Worm (Caenorhabditis elegans): ENCODE results near the gene F39B3.3.
A peak's percentile ranks its signal among the peaks of the same experiment; 100 is the strongest.
"Not testable (repeated sequence)": the region's sequence is repeated elsewhere in the genome, so short reads cannot be mapped to it uniquely, and the experiment has no call there.

The F39B3.3 gene

DNA sequence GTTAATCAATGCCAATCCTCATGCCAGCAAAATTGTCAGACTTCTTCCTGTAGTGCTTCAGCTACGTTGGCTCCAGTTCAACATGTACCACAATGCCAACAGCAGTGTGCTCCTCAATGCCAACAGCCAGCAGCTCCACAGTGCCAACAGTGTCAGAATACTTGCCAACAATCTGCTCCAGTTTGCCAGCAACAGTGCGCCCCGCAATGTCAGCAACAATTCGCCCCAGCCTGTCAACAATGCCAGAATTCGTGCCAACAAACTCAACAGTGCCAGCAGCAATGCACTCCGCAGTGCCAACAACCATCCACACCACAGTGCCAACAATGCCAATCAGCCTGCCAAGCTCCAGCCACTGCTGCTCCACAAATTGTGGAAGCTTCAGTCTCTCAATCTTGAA is 25.1 kb downstream of the F39B3.3 start:
- TF ChIP-seq tlf-1 (GFP tag; optimal IDR thresholded peaks at IDR 0.05) (no peak), zfh-2 (GFP tag; conservative IDR thresholded peaks at IDR 0.05) (peak; percentile 64)

DNA sequence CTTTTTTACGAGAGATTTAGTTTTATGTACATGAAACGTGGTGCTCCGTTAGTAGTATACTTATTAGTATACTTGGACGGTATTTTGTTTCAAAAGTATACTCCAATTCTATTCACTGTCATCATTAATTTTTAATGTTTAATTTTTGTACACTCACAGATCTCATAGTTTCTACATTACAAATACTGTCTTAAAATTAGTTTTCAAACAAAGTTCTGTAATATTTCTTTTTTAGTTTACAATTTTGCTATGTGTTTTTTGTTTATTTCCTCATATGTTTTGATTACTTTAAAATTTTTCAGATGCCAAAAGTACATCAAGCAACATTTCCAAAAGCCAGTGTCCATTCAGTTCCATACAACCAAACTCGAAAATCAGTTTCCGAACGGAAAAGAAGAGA is 28.2 kb downstream of the F39B3.3 start, which contains the start of gene hlh-28:
Gene hlh-28 (plus strand): TSS at position 301 of the 400 bp plus-strand sequence.
- not testable (repeated sequence) for TF ChIP-seq Y56A3A.18 (GFP tag; IDR thresholded peaks at IDR 0.05); die-1 (tag; optimal IDR thresholded peaks at IDR 0.05); attf-6 (GFP tag; IDR thresholded peaks at IDR 0.05)

DNA sequence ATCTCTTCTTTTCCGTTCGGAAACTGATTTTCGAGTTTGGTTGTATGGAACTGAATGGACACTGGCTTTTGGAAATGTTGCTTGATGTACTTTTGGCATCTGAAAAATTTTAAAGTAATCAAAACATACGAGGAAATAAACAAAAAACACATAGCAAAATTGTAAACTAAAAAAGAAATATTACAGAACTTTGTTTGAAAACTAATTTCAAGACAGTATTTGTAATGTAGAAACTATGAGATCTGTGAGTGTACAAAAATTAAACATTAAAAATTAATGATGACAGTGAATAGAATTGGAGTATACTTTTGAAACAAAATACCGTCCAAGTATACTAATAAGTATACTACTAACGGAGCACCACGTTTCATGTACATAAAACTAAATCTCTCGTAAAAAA is 30.4 kb downstream of the F39B3.3 start, which contains the start of gene hlh-29:
Gene hlh-29 (minus strand): TSS at position 101 of the 400 bp plus-strand sequence.
- not testable (repeated sequence) for TF ChIP-seq pha-4 (tag; optimal IDR thresholded peaks at IDR 0.05); F57A8.1 (GFP tag; optimal IDR thresholded peaks at IDR 0.05); ets-4 (GFP tag; optimal IDR thresholded peaks at IDR 0.05)

DNA sequence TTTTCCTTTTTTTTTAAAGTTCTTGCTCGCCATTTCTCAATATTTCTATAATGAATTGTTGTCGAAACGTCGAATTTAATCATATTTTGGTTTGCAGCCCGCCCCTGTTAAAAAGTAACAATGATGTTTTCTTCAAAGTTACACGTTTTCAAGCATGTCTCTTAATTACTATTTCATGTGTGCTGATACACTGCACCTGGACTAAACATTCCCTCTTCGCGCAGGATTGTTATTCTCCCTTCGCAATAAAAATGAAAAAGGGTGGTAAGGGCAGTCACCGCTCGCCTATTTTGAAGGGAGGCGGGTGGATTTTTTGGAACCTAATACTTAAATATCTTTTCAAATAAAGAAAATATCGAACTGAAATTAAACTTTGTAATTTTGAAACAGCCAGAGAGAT is 33.4 kb downstream of the F39B3.3 start:
- peak; percentile 85 for TF ChIP-seq lin-40 (tag; optimal IDR thresholded peaks at IDR 0.05)
- no peak for TF ChIP-seq B0261.1 (tag; optimal IDR thresholded peaks at IDR 0.05)
- peak; percentile 17 for TF ChIP-seq ceh-27 (GFP tag; optimal IDR thresholded peaks at IDR 0.05)
- no peak for TF ChIP-seq tbx-9 (tag; optimal IDR thresholded peaks at IDR 0.05; ENCODE audit: borderline replicate concordance)
- 0 out of 2 replicates have a peak, but pooled peaks have one; percentile 29 for TF ChIP-seq C06A6.2 (GFP tag; conservative IDR thresholded peaks at IDR 0.05)
- no peak for TF ChIP-seq repo-1 (tag; optimal IDR thresholded peaks at IDR 0.05)
- TF ChIP-seq ztf-22 (GFP tag; optimal IDR thresholded peaks at IDR 0.05): no peak
- no peak for TF ChIP-seq D2030.7 (GFP tag; IDR thresholded peaks at IDR 0.05)
- no peak for TF ChIP-seq F23B12.7 (tag; optimal IDR thresholded peaks at IDR 0.05; ENCODE audit: insufficient read depth)
- TF ChIP-seq madf-8 (GFP tag; conservative IDR thresholded peaks at IDR 0.05): no peak
- TF ChIP-seq dox-1 (GFP tag; IDR thresholded peaks at IDR 0.05): peak; percentile 92
- TF ChIP-seq hmg-1.2 (GFP tag; IDR thresholded peaks at IDR 0.05): peak; percentile 57
- TF ChIP-seq rcor-1 (GFP tag; IDR thresholded peaks at IDR 0.05): 0 out of 2 replicates have a peak, but pooled peaks have one; percentile 36
- TF ChIP-seq ccch-3 (GFP tag; optimal IDR thresholded peaks at IDR 0.05): no peak
- no peak for TF ChIP-seq hlh-12 (tag; optimal IDR thresholded peaks at IDR 0.05)
- no peak for TF ChIP-seq K12H6.12 (tag; optimal IDR thresholded peaks at IDR 0.05)
- TF ChIP-seq ets-4 (GFP tag; optimal IDR thresholded peaks at IDR 0.05): no peak
- peak; percentile 87 for TF ChIP-seq K11D2.4 (GFP tag; IDR thresholded peaks at IDR 0.05)
- no peak for TF ChIP-seq aptf-3 (GFP tag; IDR thresholded peaks at IDR 0.05)
- TF ChIP-seq nfyb-1 (GFP tag; IDR thresholded peaks at IDR 0.05): 0 out of 2 replicates have a peak, but pooled peaks have one; percentile 27
- TF ChIP-seq ekl-4 (GFP tag; IDR thresholded peaks at IDR 0.05): 0 out of 2 replicates have a peak, but pooled peaks have one; percentile 32
- TF ChIP-seq lin-35 (GFP tag; optimal IDR thresholded peaks at IDR 0.05): peak in 1 of 3 experiments; percentile 57
- no peak for TF ChIP-seq ztf-3 (GFP tag; optimal IDR thresholded peaks at IDR 0.05)
- no peak for TF ChIP-seq zfh-2 (GFP tag; conservative IDR thresholded peaks at IDR 0.05)
- no peak for TF ChIP-seq chd-7 (tag; optimal IDR thresholded peaks at IDR 0.05)
- TF ChIP-seq madf-6 (GFP tag; IDR thresholded peaks at IDR 0.05): no peak
- peak; percentile 36 for TF ChIP-seq tbp1 (GFP tag; optimal IDR thresholded peaks at IDR 0.05)
- no peak for TF ChIP-seq hsf-1 (GFP tag; IDR thresholded peaks at IDR 0.05)
- TF ChIP-seq gei-17 (GFP tag; optimal IDR thresholded peaks at IDR 0.05): peak; percentile 84
- no peak for TF ChIP-seq ztf-25 (GFP tag; IDR thresholded peaks at IDR 0.05)
- no peak for TF ChIP-seq ztf-6 (GFP tag; IDR thresholded peaks at IDR 0.05)
- TF ChIP-seq mel-28 (tag; optimal IDR thresholded peaks at IDR 0.05; ENCODE audit: borderline replicate concordance): no peak
- TF ChIP-seq egrh-3 (GFP tag; IDR thresholded peaks at IDR 0.05): no peak
- TF ChIP-seq let-526 (GFP tag; IDR thresholded peaks at IDR 0.05): no peak
- no peak for TF ChIP-seq sptf-2 (GFP tag; optimal IDR thresholded peaks at IDR 0.05)
- no peak for TF ChIP-seq C17E4.6 (GFP tag; IDR thresholded peaks at IDR 0.05)
- no peak for TF ChIP-seq mxl-1 (tag; optimal IDR thresholded peaks at IDR 0.05)
